Worm (Caenorhabditis elegans): ENCODE data around the gene rexd-1.

rexd-1 gene

ce11 chrIII:1831104-1831503 lies 3.2 kb upstream of the rexd-1 start:
- TF ChIP-seq unc-62 (GFP tag; optimal IDR thresholded peaks at IDR 0.05), result no peak

ce11 chrIII:1832453-1832852 lies 1.9 kb upstream of the rexd-1 start:
- no peak for TF ChIP-seq unc-62 (GFP tag; optimal IDR thresholded peaks at IDR 0.05)

ce11 chrIII:1848747-1849146 lies 14.4 kb downstream of the rexd-1 start, which contains the start of gene pqn-82:
pqn-82 (plus strand) TSS chrIII:1849047.
- TF ChIP-seq unc-62 (GFP tag; optimal IDR thresholded peaks at IDR 0.05), result no peak

- TF ChIP-seq unc-62 (GFP tag; optimal IDR thresholded peaks at IDR 0.05), result no peak
These were observed 17.9 kb downstream of the rexd-1 start for ce11 chrIII:1852126-1852717.

ce11 chrIII:1853944-1854343 lies 19.6 kb downstream of the rexd-1 start:
- no peak for TF ChIP-seq unc-62 (GFP tag; optimal IDR thresholded peaks at IDR 0.05)

ce11 chrIII:1855092-1855491 lies 20.8 kb downstream of the rexd-1 start, which contains the start of gene hlh-33:
hlh-33 (plus strand) TSS chrIII:1855392.
- no peak for TF ChIP-seq unc-62 (GFP tag; optimal IDR thresholded peaks at IDR 0.05)

- TF ChIP-seq unc-62 (GFP tag; optimal IDR thresholded peaks at IDR 0.05), result no peak
These were observed 21.9 kb downstream of the rexd-1 start for ce11 chrIII:1856175-1856574.

- TF ChIP-seq unc-62 (GFP tag; optimal IDR thresholded peaks at IDR 0.05), result no peak
These were observed 22.4 kb downstream of the rexd-1 start for ce11 chrIII:1856679-1857078.

- TF ChIP-seq unc-62 (GFP tag; optimal IDR thresholded peaks at IDR 0.05), result no peak
These were observed 25.2 kb downstream of the rexd-1 start, which contains the start of gene ddp-1 for ce11 chrIII:1859532-1859931. ddp-1 (plus strand) TSS chrIII:1859888.

ce11 chrIII:1860129-1860528 lies 25.8 kb downstream of the rexd-1 start, which contains the start of gene ttc-7:
ttc-7 (plus strand) TSS chrIII:1860429.
- no peak for TF ChIP-seq unc-62 (GFP tag; optimal IDR thresholded peaks at IDR 0.05)

- TF ChIP-seq unc-62 (GFP tag; optimal IDR thresholded peaks at IDR 0.05), result no peak
These were observed 42.1 kb downstream of the rexd-1 start for ce11 chrIII:1876267-1876865.

ce11 chrIII:1877189-1877588 lies 42.9 kb downstream of the rexd-1 start:
- TF ChIP-seq unc-62 (GFP tag; optimal IDR thresholded peaks at IDR 0.05), result no peak

ce11 chrIII:1878065-1878464 lies 43.8 kb downstream of the rexd-1 start, which contains the start of gene smi-1:
smi-1 (plus strand) TSS chrIII:1878365.
- TF ChIP-seq unc-62 (GFP tag; optimal IDR thresholded peaks at IDR 0.05), result no peak

ce11 chrIII:1878918-1879317 lies 44.6 kb downstream of the rexd-1 start:
- no peak for TF ChIP-seq unc-62 (GFP tag; optimal IDR thresholded peaks at IDR 0.05)

ce11 chrIII:1880221-1880620 lies 45.9 kb downstream of the rexd-1 start:
- no peak for TF ChIP-seq unc-62 (GFP tag; optimal IDR thresholded peaks at IDR 0.05)

ce11 chrIII:1882678-1883077 lies 48.4 kb downstream of the rexd-1 start:
- TF ChIP-seq unc-62 (GFP tag; optimal IDR thresholded peaks at IDR 0.05), result no peak

- TF ChIP-seq unc-62 (GFP tag; optimal IDR thresholded peaks at IDR 0.05), result no peak
These were observed 52.6 kb downstream of the rexd-1 start for ce11 chrIII:1886914-1887313.
